Fruit fly (Drosophila melanogaster) whole organism: ENCODE data around the gene CG46465.

Source experiments
- CG8478 ChIP-seq: fragments of >200 bp; optimal IDR thresholded peaks from 2 replicates; lab custom pipeline; 2018; ENCODE audit warnings: inconsistent platforms
- EcR ChIP-seq, 2 experiments: fragments of >200 bp; optimal IDR thresholded peaks; 2 replicates each; lab custom pipeline; 2017; ENCODE audit warnings: missing biosample characterization in 2 of 2, missing genetic modification characterization in 2 of 2, missing genetic modification reagents in 2 of 2
- pan ChIP-seq: fragments of >200 bp; optimal IDR thresholded peaks from 2 replicates; lab custom pipeline; 2017
- psq ChIP-seq: fragments of >200 bp; optimal IDR thresholded peaks from 2 replicates; lab custom pipeline; 2017

dm6 chr2L:19015628-19016027 lies 23.3 kb downstream of the CG46465 start:
- TF ChIP-seq psq (lab: Kevin White, UChicago), result no peak
- TF ChIP-seq pan (lab: Kevin White, UChicago), result no peak
- TF ChIP-seq EcR (GFP tag; optimal IDR thresholded peaks at IDR 0.05; lab: Kevin White, UChicago), result no peak
- no peak for TF ChIP-seq CG8478 (lab: Kevin White, UChicago)
